Worm (Caenorhabditis elegans) whole organism, L4 larva: ENCODE measurements around the gene F30B5.11.

Source experiments
- F26F4.8 ChIP-seq: fragments of 200-800 bp; sonication (Bioruptor generic); conservative IDR thresholded peaks from 2 replicates; pipeline ENCODE4 v1.3.6; 2022; ENCODE audit warnings: missing genetic modification characterization, missing compliant biosample characterization
- F44E2.7 ChIP-seq: fragments of 200-800 bp; sonication (Bioruptor generic); IDR thresholded peaks from 2 replicates; pipeline ENCODE4 v2.1.2; 2022; ENCODE audit warnings: missing genetic modification characterization, missing compliant biosample characterization
- Y105C5A.15 ChIP-seq: fragments of 200-800 bp; sonication (Bioruptor generic); IDR thresholded peaks from 2 replicates; pipeline ENCODE4 v1.3.6; 2022; ENCODE audit warnings: missing genetic modification characterization, missing compliant biosample characterization
- ZK546.5 ChIP-seq, 2 experiments: sonication (generic microtip); optimal IDR thresholded peaks; 2 replicates each; lab custom pipeline; 2017; ENCODE audit warnings: missing biosample characterization in 2 of 2, missing genetic modification characterization in 2 of 2
- aha-1 ChIP-seq: fragments of 150-350 bp; peaks from one replicate; lab custom pipeline; 2014; ENCODE audit warnings: missing biosample characterization, missing genetic modification characterization
- attf-4 ChIP-seq: sonication (generic microtip); optimal IDR thresholded peaks from 3 replicates; lab custom pipeline; 2017; ENCODE audit warnings: missing biosample characterization, missing genetic modification characterization
- ceh-62 ChIP-seq: sonication (generic microtip); optimal IDR thresholded peaks from 2 replicates; lab custom pipeline; 2017; ENCODE audit warnings: missing biosample characterization, missing genetic modification characterization
- ceh-82 ChIP-seq: sonication (generic microtip); optimal IDR thresholded peaks from 2 replicates; lab custom pipeline; 2017; ENCODE audit warnings: missing biosample characterization, missing genetic modification characterization
- ces-1 ChIP-seq: fragments of 150-350 bp; sonication (generic microtip); optimal IDR thresholded peaks from 4 replicates; lab custom pipeline; 2014; ENCODE audit warnings: missing biosample characterization, missing genetic modification reagents, missing genetic modification characterization
- cey-2 ChIP-seq: sonication (generic microtip); optimal IDR thresholded peaks from 3 replicates; lab custom pipeline; 2017; ENCODE audit warnings: missing genetic modification characterization, mild to moderate bottlenecking, missing compliant biosample characterization, antibody characterized with exemption, borderline replicate concordance; ENCODE audit not compliant: insufficient read depth
- daf-16 ChIP-seq, 3 experiments: sonication (generic microtip); optimal IDR thresholded peaks; 2 replicates each; lab custom pipeline; 2016 to 2017; ENCODE audit warnings: missing genetic modification characterization in 3 of 3, missing genetic modification reagents in 3 of 3, mild to moderate bottlenecking in 2 of 3, missing compliant biosample characterization in 2 of 3, missing biosample characterization in 1 of 3, moderate library complexity in 1 of 3
- dmd-8 ChIP-seq: fragments of 200-800 bp; sonication (Bioruptor generic); IDR thresholded peaks from 2 replicates; pipeline ENCODE4 v1.3.6; 2022; ENCODE audit warnings: missing genetic modification characterization, missing compliant biosample characterization
- duxl-1 ChIP-seq: sonication (generic microtip); optimal IDR thresholded peaks from 2 replicates; lab custom pipeline; 2016; ENCODE audit warnings: mild to moderate bottlenecking, missing genetic modification characterization, moderate library complexity, missing compliant biosample characterization; ENCODE audit not compliant: poor library complexity
- dve-1 ChIP-seq: sonication (generic microtip); optimal IDR thresholded peaks from 2 replicates; lab custom pipeline; 2017; ENCODE audit warnings: antibody characterized with exemption, mild to moderate bottlenecking, missing genetic modification characterization, missing compliant biosample characterization; ENCODE audit not compliant: insufficient read depth
- egl-27 ChIP-seq: sonication (generic microtip); optimal IDR thresholded peaks from 3 replicates; lab custom pipeline; 2017; ENCODE audit warnings: missing biosample characterization, missing genetic modification reagents, missing genetic modification characterization
- gei-8 ChIP-seq: fragments of 200-800 bp; sonication (Bioruptor generic); optimal IDR thresholded peaks from 2 replicates; lab custom pipeline; 2018; ENCODE audit warnings: mild to moderate bottlenecking, missing genetic modification characterization, missing compliant biosample characterization
- hif-1 ChIP-seq, 2 experiments: sonication (generic microtip); optimal IDR thresholded peaks; 2 replicates each; lab custom pipeline; 2016 to 2017; ENCODE audit warnings: missing compliant biosample characterization in 2 of 2, missing genetic modification characterization in 2 of 2, missing genetic modification reagents in 2 of 2, missing genotype in 2 of 2, mild to moderate bottlenecking in 1 of 2
- hlh-11 ChIP-seq: fragments of 200-800 bp; sonication (Bioruptor generic); optimal IDR thresholded peaks from 2 replicates; lab custom pipeline; 2018; ENCODE audit warnings: mild to moderate bottlenecking, missing genetic modification characterization, missing compliant biosample characterization
- hlh-30 ChIP-seq: sonication (generic microtip); optimal IDR thresholded peaks from 2 replicates; lab custom pipeline; 2017; ENCODE audit warnings: antibody characterized with exemption, mild to moderate bottlenecking, missing genetic modification characterization, missing compliant biosample characterization; ENCODE audit not compliant: insufficient read depth
- jun-1 ChIP-seq: fragments of 150-350 bp; optimal IDR thresholded peaks from 2 replicates; lab custom pipeline; 2014; ENCODE audit warnings: missing biosample characterization, missing genetic modification reagents, missing genetic modification characterization
- lim-7 ChIP-seq: fragments of 200-800 bp; sonication (Bioruptor generic); IDR thresholded peaks from 2 replicates; pipeline ENCODE4 v1.3.6; 2022; ENCODE audit warnings: missing genetic modification characterization, missing compliant biosample characterization
- lin-13 ChIP-seq: fragments of 150-350 bp; optimal IDR thresholded peaks from 2 replicates; lab custom pipeline; 2014; ENCODE audit warnings: missing biosample characterization, missing genetic modification reagents, missing genetic modification characterization
- lin-38 ChIP-seq: fragments of 200-800 bp; sonication (Bioruptor generic); IDR thresholded peaks from 2 replicates; pipeline ENCODE4 v1.3.6; 2022; ENCODE audit warnings: missing genetic modification reagents, missing genetic modification characterization, missing compliant biosample characterization
- lsy-2 ChIP-seq, 2 experiments: fragments of 150-350 bp in 1 of 2; sonication (generic microtip) in 1 of 2; optimal IDR thresholded peaks; 2 replicates each; lab custom pipeline; 2014 to 2017; ENCODE audit warnings: missing biosample characterization in 2 of 2, missing genetic modification characterization in 2 of 2
- mdl-1 ChIP-seq, 2 experiments: fragments of 150-350 bp in 1 of 2; sonication (generic microtip) in 1 of 2; optimal IDR thresholded peaks; 2 replicates each; lab custom pipeline; 2014 to 2017; ENCODE audit warnings: missing biosample characterization in 2 of 2, missing genetic modification characterization in 2 of 2
- mdt-29 ChIP-seq: fragments of 200-800 bp; sonication (Bioruptor generic); IDR thresholded peaks from 2 replicates; pipeline ENCODE4 v1.3.6; 2022; ENCODE audit warnings: missing genetic modification reagents, missing genetic modification characterization, missing compliant biosample characterization
- mep-1 ChIP-seq: fragments of 150-350 bp; sonication (generic microtip); optimal IDR thresholded peaks from 3 replicates; lab custom pipeline; 2014; ENCODE audit warnings: missing biosample characterization, missing genetic modification characterization
- nhr-102 ChIP-seq: sonication (generic microtip); optimal IDR thresholded peaks from 2 replicates; lab custom pipeline; 2016; ENCODE audit warnings: mild to moderate bottlenecking, missing genetic modification characterization, moderate library complexity, missing compliant biosample characterization
- nhr-111 ChIP-seq: fragments of 200-800 bp; sonication (Bioruptor generic); optimal IDR thresholded peaks from 2 replicates; lab custom pipeline; 2018; ENCODE audit warnings: mild to moderate bottlenecking, missing genetic modification characterization, missing compliant biosample characterization
- nhr-28 ChIP-seq: fragments of 150-350 bp; optimal IDR thresholded peaks from 2 replicates; lab custom pipeline; 2014; ENCODE audit warnings: missing biosample characterization, missing genetic modification characterization
- nhr-41 ChIP-seq: fragments of 200-800 bp; sonication (Bioruptor generic); IDR thresholded peaks from 2 replicates; pipeline ENCODE4 v1.3.6; 2022; ENCODE audit warnings: missing genetic modification reagents, missing genetic modification characterization, missing compliant biosample characterization
- nhr-76 ChIP-seq: fragments of 150-350 bp; optimal IDR thresholded peaks from 2 replicates; lab custom pipeline; 2014; ENCODE audit warnings: missing biosample characterization, missing genetic modification characterization
- php-3 ChIP-seq: fragments of 200-800 bp; sonication (Bioruptor generic); IDR thresholded peaks from 2 replicates; pipeline ENCODE4 v1.3.6; 2022; ENCODE audit warnings: missing genetic modification reagents, missing genetic modification characterization, missing compliant biosample characterization
- pqm-1 ChIP-seq: sonication (generic microtip); optimal IDR thresholded peaks from 2 replicates; lab custom pipeline; 2017; ENCODE audit warnings: missing biosample characterization, missing genetic modification characterization
- rbr-2 ChIP-seq: sonication (generic microtip); optimal IDR thresholded peaks from 2 replicates; lab custom pipeline; 2016; ENCODE audit warnings: missing genotype, missing genetic modification characterization, missing compliant biosample characterization
- sdz-12 ChIP-seq: fragments of 200-800 bp; sonication (Bioruptor generic); optimal IDR thresholded peaks from 2 replicates; lab custom pipeline; 2018; ENCODE audit warnings: mild to moderate bottlenecking, missing genetic modification characterization, missing compliant biosample characterization
- set-16 ChIP-seq: fragments of 200-800 bp; sonication (Bioruptor generic); IDR thresholded peaks from 2 replicates; pipeline ENCODE4 v1.3.6; 2022; ENCODE audit warnings: missing genetic modification reagents, missing genetic modification characterization, missing compliant biosample characterization
- snpc-1.2 ChIP-seq: fragments of 200-800 bp; sonication (Bioruptor generic); IDR thresholded peaks from 2 replicates; pipeline ENCODE4 v1.3.6; 2022; ENCODE audit warnings: missing genetic modification reagents, missing genetic modification characterization, missing compliant biosample characterization
- spr-1 ChIP-seq: sonication (generic microtip); optimal IDR thresholded peaks from 2 replicates; lab custom pipeline; 2016; ENCODE audit warnings: mild to moderate bottlenecking, missing genetic modification characterization, missing compliant biosample characterization
- tag-97 ChIP-seq: fragments of 200-800 bp; sonication (Bioruptor generic); IDR thresholded peaks from 2 replicates; pipeline ENCODE4 v1.3.6; 2022; ENCODE audit warnings: missing genetic modification characterization, missing compliant biosample characterization
- unc-130 ChIP-seq: sonication (generic microtip); optimal IDR thresholded peaks from 2 replicates; lab custom pipeline; 2016; ENCODE audit warnings: missing genetic modification reagents, missing genetic modification characterization, missing compliant biosample characterization
- unc-39 ChIP-seq: sonication (generic microtip); optimal IDR thresholded peaks from 2 replicates; lab custom pipeline; 2017; ENCODE audit warnings: missing biosample characterization, missing genetic modification characterization
- zag-1 ChIP-seq: fragments of 150-350 bp; optimal IDR thresholded peaks from 2 replicates; lab custom pipeline; 2014; ENCODE audit warnings: missing biosample characterization, missing genetic modification characterization
- zfp-2 ChIP-seq: sonication (generic microtip); optimal IDR thresholded peaks from 2 replicates; lab custom pipeline; 2016; ENCODE audit warnings: mild to moderate bottlenecking, missing genetic modification characterization, missing compliant biosample characterization
- zfp-3 ChIP-seq: fragments of 200-800 bp; sonication (Bioruptor generic); conservative IDR thresholded peaks from 2 replicates; pipeline ENCODE4 v1.3.6; 2022; ENCODE audit warnings: missing genetic modification reagents, missing genetic modification characterization, missing compliant biosample characterization
- zip-11 ChIP-seq: fragments of 200-800 bp; sonication (Bioruptor generic); IDR thresholded peaks from 2 replicates; pipeline ENCODE4 v1.3.6; 2022; ENCODE audit warnings: missing genetic modification characterization, missing compliant biosample characterization
- zip-2 ChIP-seq: fragments of 150-350 bp; optimal IDR thresholded peaks from 2 replicates; lab custom pipeline; 2014; ENCODE audit warnings: missing biosample characterization, missing genetic modification characterization

The F30B5.11 gene

DNA sequence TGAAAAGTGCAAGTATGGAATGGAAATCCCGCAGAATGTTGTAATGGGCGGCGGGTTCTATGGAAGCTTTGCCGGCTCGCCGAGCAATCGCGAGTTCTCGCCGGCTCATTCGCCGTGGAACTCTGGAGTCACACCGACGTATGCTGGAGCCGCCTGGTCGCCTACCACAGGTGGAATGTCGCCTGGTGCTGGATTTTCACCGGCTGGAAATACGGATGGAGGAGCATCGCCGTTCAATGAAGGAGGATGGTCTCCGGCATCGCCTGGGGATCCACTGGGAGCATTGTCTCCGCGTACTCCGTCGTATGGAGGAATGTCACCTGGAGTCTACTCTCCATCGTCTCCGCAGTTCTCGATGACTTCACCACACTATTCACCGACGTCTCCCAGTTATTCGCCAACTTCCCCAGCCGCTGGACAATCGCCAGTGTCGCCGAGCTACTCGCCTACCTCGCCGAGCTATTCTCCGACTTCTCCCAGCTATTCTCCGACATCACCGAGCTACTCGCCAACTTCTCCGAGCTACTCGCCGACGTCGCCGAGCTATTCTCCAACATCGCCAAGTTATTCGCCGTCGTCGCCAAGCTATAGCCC, 35.2 kb upstream of the F30B5.11 start:
- peak; percentile 77 for TF ChIP-seq set-16 (GFP tag; lab: Robert Waterston, UW)
- no peak for TF ChIP-seq gei-8 (GFP tag; lab: Kevin White, UChicago)
- TF ChIP-seq, all 104 proteins: peak for 1

DNA sequence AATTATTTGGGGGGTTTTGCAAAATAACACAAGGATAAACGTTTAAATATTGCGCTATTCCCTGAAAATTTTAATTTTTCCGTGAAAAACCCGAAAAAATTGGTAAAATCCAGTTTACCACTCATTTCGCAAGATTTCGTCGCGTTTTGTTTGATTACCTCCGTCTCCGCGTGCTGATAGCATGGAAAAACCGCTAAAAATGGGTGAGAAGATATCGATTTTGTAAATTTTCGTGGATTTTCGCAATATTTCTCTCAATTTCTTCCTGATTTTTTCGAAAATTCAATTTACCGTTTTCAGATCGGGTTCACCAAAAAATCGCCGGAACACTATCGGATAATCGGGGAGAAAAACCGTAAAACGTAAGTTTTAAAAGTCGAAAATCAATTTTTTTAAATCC, 27.9 kb upstream of the F30B5.11 start, which contains the start of gene ama-1:
ama-1 (plus strand) TSS at position 301 of the 400 bp plus-strand sequence.
- TF ChIP-seq pqm-1 (tag; lab: Kevin White, UChicago), result no peak
- TF ChIP-seq mep-1 (tag; lab: Kevin White, UChicago), result no peak
- no peak for TF ChIP-seq nhr-41 (GFP tag; lab: Robert Waterston, UW)
- no peak for TF ChIP-seq snpc-1.2
- no peak for TF ChIP-seq hlh-30 (tag; lab: Kevin White, UChicago)
- TF ChIP-seq egl-27 (tag; lab: Kevin White, UChicago), result no peak
- TF ChIP-seq hif-1 (tag; optimal IDR thresholded peaks at IDR 0.05; lab: Kevin White, UChicago), result no peak
- no peak for TF ChIP-seq zip-2 (tag; lab: Kevin White, UChicago)
- TF ChIP-seq gei-8 (GFP tag; lab: Kevin White, UChicago), result no peak
- TF ChIP-seq cey-2, result no peak
- no peak for TF ChIP-seq jun-1
- TF ChIP-seq ZK546.5 (tag; optimal IDR thresholded peaks at IDR 0.05; lab: Kevin White, UChicago), result no peak
- no peak for TF ChIP-seq ces-1 (GFP tag; lab: Kevin White, UChicago)
- TF ChIP-seq unc-39 (tag; lab: Kevin White, UChicago), result no peak
- no peak for TF ChIP-seq mdt-29
- no peak for TF ChIP-seq nhr-111 (GFP tag; lab: Kevin White, UChicago)
- no peak for TF ChIP-seq zfp-3 (GFP tag; lab: Robert Waterston, UW)
- no peak for TF ChIP-seq spr-1 (tag; lab: Kevin White, UChicago)

DNA sequence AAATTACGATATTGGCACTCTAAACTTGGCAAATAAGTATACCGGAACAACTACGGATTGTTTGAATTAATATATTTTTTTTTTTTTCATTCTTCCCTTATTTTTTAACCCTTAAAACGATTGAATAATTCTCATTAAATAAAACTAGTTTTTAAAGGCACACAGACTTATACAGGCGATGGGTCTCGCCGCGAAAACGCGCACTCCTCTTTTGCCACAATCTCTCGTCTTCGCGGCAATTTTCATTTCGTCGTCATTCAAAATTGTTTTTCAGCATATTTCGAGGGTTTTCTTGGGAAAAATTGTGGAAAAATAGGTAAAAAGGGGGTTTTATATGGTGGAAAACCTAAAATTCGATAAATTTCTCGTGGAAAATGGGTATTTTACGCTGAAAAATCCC, 27.5 kb upstream of the F30B5.11 start:
- no peak for TF ChIP-seq zip-11 (GFP tag; lab: Robert Waterston, UW)
- no peak for TF ChIP-seq nhr-28 (tag; lab: Kevin White, UChicago)
- no peak for TF ChIP-seq F26F4.8 (GFP tag; lab: Robert Waterston, UW)
- no peak for TF ChIP-seq lim-7
- peak; percentile 71 for TF ChIP-seq aha-1
- TF ChIP-seq lin-38 (GFP tag; lab: Robert Waterston, UW), result peak; percentile 55
- no peak for TF ChIP-seq ceh-82 (tag; lab: Kevin White, UChicago)
- no peak for TF ChIP-seq egl-27 (tag; lab: Kevin White, UChicago)
- no peak for TF ChIP-seq sdz-12
- TF ChIP-seq dmd-8 (GFP tag; lab: Robert Waterston, UW), result no peak
- TF ChIP-seq pqm-1 (tag; lab: Kevin White, UChicago), result no peak
- no peak for TF ChIP-seq nhr-102 (tag; lab: Kevin White, UChicago)
- no peak for TF ChIP-seq Y105C5A.15 (GFP tag; lab: Robert Waterston, UW)
- no peak for TF ChIP-seq nhr-76 (tag; lab: Kevin White, UChicago)
- TF ChIP-seq duxl-1 (tag; lab: Kevin White, UChicago), result peak; percentile 15
- no peak for TF ChIP-seq zfp-2 (tag; lab: Kevin White, UChicago)
- peak in 1 of 2 experiments; percentile 80 for TF ChIP-seq lsy-2 (tag; optimal IDR thresholded peaks at IDR 0.05; lab: Kevin White, UChicago)
- no peak for TF ChIP-seq ceh-62 (tag; lab: Kevin White, UChicago)
- TF ChIP-seq lin-13 (GFP tag; lab: Kevin White, UChicago), result no peak
- TF ChIP-seq hlh-11 (tag; lab: Kevin White, UChicago), result no peak
- peak; percentile 11 for TF ChIP-seq mep-1 (tag; lab: Kevin White, UChicago)
- TF ChIP-seq zag-1 (tag; lab: Kevin White, UChicago), result no peak
- TF ChIP-seq daf-16 (GFP tag; optimal IDR thresholded peaks at IDR 0.05; lab: Kevin White, UChicago), result no peak
- TF ChIP-seq daf-16 (tag; optimal IDR thresholded peaks at IDR 0.05; lab: Kevin White, UChicago), result peak; percentile 0
- TF ChIP-seq dve-1 (tag; lab: Kevin White, UChicago), result peak; percentile 32
- TF ChIP-seq unc-130 (GFP tag; lab: Kevin White, UChicago), result no peak
- no peak for TF ChIP-seq php-3 (GFP tag; lab: Robert Waterston, UW)
- no peak for TF ChIP-seq mdl-1 (tag; optimal IDR thresholded peaks at IDR 0.05; lab: Kevin White, UChicago)
- no peak for TF ChIP-seq F44E2.7
- TF ChIP-seq attf-4 (tag; lab: Kevin White, UChicago), result no peak
- peak; percentile 42 for TF ChIP-seq rbr-2 (tag; lab: Kevin White, UChicago)
- TF ChIP-seq mdt-29, result no peak
- no peak for TF ChIP-seq tag-97 (GFP tag; lab: Robert Waterston, UW)
